Fruit fly (Drosophila melanogaster) whole organism, embryonic: ENCODE measurements around the gene AsnRS.
A peak's percentile ranks its signal among the peaks of the same experiment; 100 is the strongest.

ENCODE experiments used
- Awh ChIP-seq: fragments of 200-800 bp; sonication (Bioruptor generic); IDR thresholded peaks from 2 replicates; pipeline ENCODE4, ENCODE4 v1.3.6; 2022; ENCODE audit warnings: missing biosample characterization, missing genetic modification characterization
- B-H2 ChIP-seq: fragments of 200-800 bp; sonication (Bioruptor generic); optimal IDR thresholded peaks from 2 replicates; lab custom pipeline; 2018; ENCODE audit warnings: missing biosample characterization, mild to moderate bottlenecking, missing genetic modification characterization
- Blimp-1 ChIP-seq: fragments of 200-800 bp; sonication (Bioruptor generic); optimal IDR thresholded peaks from 3 replicates; lab custom pipeline; 2018; ENCODE audit warnings: missing biosample characterization, missing genetic modification characterization, mild to moderate bottlenecking, moderate library complexity, missing genetic modification reagents
- BtbVII ChIP-seq: fragments of 200-800 bp; sonication (Bioruptor generic); optimal IDR thresholded peaks from 3 replicates; lab custom pipeline; 2017; ENCODE audit warnings: missing biosample characterization, mild to moderate bottlenecking, missing genetic modification characterization
- CG1024 ChIP-seq: fragments of 200-800 bp; sonication (Bioruptor generic); IDR thresholded peaks from 2 replicates; pipeline ENCODE4 v1.3.6; 2022; ENCODE audit warnings: missing biosample characterization, missing genetic modification characterization
- CG10267 ChIP-seq: fragments of 200-800 bp; sonication (Bioruptor generic); optimal IDR thresholded peaks from 2 replicates; lab custom pipeline; 2018; ENCODE audit warnings: missing biosample characterization, mild to moderate bottlenecking, missing genetic modification characterization, moderate library complexity
- CG10979 ChIP-seq: fragments of 200-800 bp; sonication (Bioruptor generic); optimal IDR thresholded peaks from 2 replicates; lab custom pipeline; 2018; ENCODE audit warnings: missing biosample characterization, mild to moderate bottlenecking, missing genetic modification characterization, moderate library complexity
- CG11504 ChIP-seq: fragments of 200-800 bp; sonication (Bioruptor generic); optimal IDR thresholded peaks from 3 replicates; lab custom pipeline; 2019; ENCODE audit warnings: missing biosample characterization, mild to moderate bottlenecking, missing genetic modification characterization, moderate library complexity
- CG12391 ChIP-seq: fragments of 200-800 bp; sonication (Bioruptor generic); optimal IDR thresholded peaks from 3 replicates; lab custom pipeline; 2018; ENCODE audit warnings: missing biosample characterization, mild to moderate bottlenecking, missing genetic modification characterization, moderate library complexity
- CG12659 ChIP-seq: fragments of 200-800 bp; sonication (Bioruptor generic); optimal IDR thresholded peaks from 3 replicates; lab custom pipeline; 2017; ENCODE audit warnings: mild to moderate bottlenecking, missing biosample characterization, missing genetic modification reagents, missing genetic modification characterization
- CG15479 ChIP-seq: fragments of 200-800 bp; sonication (Bioruptor generic); optimal IDR thresholded peaks from 3 replicates; lab custom pipeline; 2019; ENCODE audit warnings: missing biosample characterization, mild to moderate bottlenecking, missing genetic modification characterization, moderate library complexity
- CG2678 ChIP-seq: fragments of 200-800 bp; sonication (Bioruptor generic); optimal IDR thresholded peaks from 3 replicates; lab custom pipeline; 2019; ENCODE audit warnings: missing biosample characterization, mild to moderate bottlenecking, missing genetic modification characterization, moderate library complexity
- CG6683 ChIP-seq: fragments of 200-800 bp; sonication (Bioruptor generic); optimal IDR thresholded peaks from 2 replicates; lab custom pipeline; 2017; ENCODE audit warnings: missing biosample characterization, mild to moderate bottlenecking, missing genetic modification characterization, missing genetic modification reagents
- CG7556 ChIP-seq: fragments of 200-800 bp; sonication (Bioruptor generic); optimal IDR thresholded peaks from 2 replicates; lab custom pipeline; 2017; ENCODE audit warnings: missing biosample characterization, mild to moderate bottlenecking, missing genetic modification characterization
- CG7987 ChIP-seq: fragments of 200-800 bp; sonication (Bioruptor generic); optimal IDR thresholded peaks from 2 replicates; lab custom pipeline; 2018; ENCODE audit warnings: missing biosample characterization, mild to moderate bottlenecking, missing genetic modification characterization, moderate library complexity
- CG8290 ChIP-seq, 3 experiments: fragments of 200-800 bp; sonication (Bioruptor generic); optimal IDR thresholded peaks; 2 replicates each; lab custom pipeline; 2016 to 2019; ENCODE audit warnings: missing biosample characterization in 3 of 3, missing genetic modification characterization in 3 of 3, mild to moderate bottlenecking in 2 of 3, moderate library complexity in 1 of 3
- CG8359 ChIP-seq: fragments of 200-800 bp; sonication (Bioruptor generic); optimal IDR thresholded peaks from 2 replicates; lab custom pipeline; 2017; ENCODE audit warnings: missing biosample characterization, mild to moderate bottlenecking, missing genetic modification characterization, borderline replicate concordance
- CoRest ChIP-seq: fragments of 200-800 bp; sonication (Bioruptor generic); optimal IDR thresholded peaks from 3 replicates; lab custom pipeline; 2018; ENCODE audit warnings: missing biosample characterization, mild to moderate bottlenecking, missing genetic modification characterization, moderate library complexity
- HHEX ChIP-seq: fragments of 200-800 bp; sonication (Bioruptor generic); optimal IDR thresholded peaks from 3 replicates; lab custom pipeline; 2017; ENCODE audit warnings: missing biosample characterization, mild to moderate bottlenecking, missing genetic modification characterization, missing genetic modification reagents
- HLH3B ChIP-seq: fragments of 200-800 bp; sonication (Bioruptor generic); IDR thresholded peaks from 2 replicates; pipeline ENCODE4 v1.3.6; 2022; ENCODE audit warnings: missing biosample characterization, missing genetic modification characterization
- Hr51 ChIP-seq, 2 experiments: fragments of 200-800 bp; sonication (Bioruptor generic); optimal IDR thresholded peaks; 2 replicates in 1 of 2; 3 replicates in 1 of 2; lab custom pipeline; 2016 to 2018; ENCODE audit warnings: missing biosample characterization in 2 of 2, missing genetic modification characterization in 2 of 2, mild to moderate bottlenecking in 1 of 2, moderate library complexity in 1 of 2
- Kr ChIP-seq: fragments of 200-800 bp; sonication (Bioruptor generic); optimal IDR thresholded peaks from 2 replicates; lab custom pipeline; 2017; ENCODE audit warnings: missing biosample characterization, mild to moderate bottlenecking, missing genetic modification characterization
- Meics ChIP-seq: fragments of 200-800 bp; sonication (Bioruptor generic); optimal IDR thresholded peaks from 2 replicates; lab custom pipeline; 2017; ENCODE audit warnings: missing biosample characterization, mild to moderate bottlenecking, missing genetic modification characterization
- Myb ChIP-seq: fragments of 200-800 bp; sonication (Bioruptor generic); optimal IDR thresholded peaks from 2 replicates; lab custom pipeline; 2016; ENCODE audit warnings: missing biosample characterization, missing genetic modification characterization
- PHDP ChIP-seq: fragments of 200-800 bp; sonication (Bioruptor generic); optimal IDR thresholded peaks from 3 replicates; lab custom pipeline; 2018; ENCODE audit warnings: missing biosample characterization, mild to moderate bottlenecking, missing genetic modification characterization, moderate library complexity
- Rx ChIP-seq: fragments of 200-800 bp; sonication (Bioruptor generic); IDR thresholded peaks from 2 replicates; pipeline ENCODE4 v1.3.6; 2022; ENCODE audit warnings: missing biosample characterization, missing genetic modification characterization
- Sox102F ChIP-seq: fragments of 200-800 bp; sonication (Bioruptor generic); optimal IDR thresholded peaks from 2 replicates; lab custom pipeline; 2018; ENCODE audit warnings: missing biosample characterization, mild to moderate bottlenecking, missing genetic modification characterization, moderate library complexity
- Vsx1 ChIP-seq: fragments of 200-800 bp; sonication (Bioruptor generic); optimal IDR thresholded peaks from 2 replicates; lab custom pipeline; 2017; ENCODE audit warnings: missing biosample characterization, mild to moderate bottlenecking, missing genetic modification characterization, missing genetic modification reagents
- bsh ChIP-seq, 2 experiments: fragments of 200-800 bp; sonication (Bioruptor generic); optimal IDR thresholded peaks; 2 replicates each; lab custom pipeline; 2017 to 2018; ENCODE audit warnings: mild to moderate bottlenecking in 2 of 2, missing biosample characterization in 2 of 2, missing genetic modification characterization in 2 of 2, moderate library complexity in 1 of 2
- btn ChIP-seq: fragments of 200-800 bp; sonication (Bioruptor generic); optimal IDR thresholded peaks from 2 replicates; lab custom pipeline; 2016; ENCODE audit warnings: missing biosample characterization, missing genetic modification characterization
- cato ChIP-seq: fragments of 200-800 bp; sonication (Bioruptor generic); optimal IDR thresholded peaks from 2 replicates; lab custom pipeline; 2016; ENCODE audit warnings: missing biosample characterization, missing genetic modification characterization, borderline replicate concordance
- chinmo ChIP-seq: fragments of 200-800 bp; sonication (Bioruptor generic); IDR thresholded peaks from 4 replicates; pipeline ENCODE4 v1.3.6; 2022; ENCODE audit warnings: missing biosample characterization, missing genetic modification characterization; ENCODE audit not compliant: partially characterized antibody
- croc ChIP-seq: fragments of 200-800 bp; sonication (Bioruptor generic); conservative IDR thresholded peaks from 3 replicates; pipeline ENCODE4 v1.3.6; 2022; ENCODE audit warnings: missing biosample characterization, missing genetic modification characterization
- dpn ChIP-seq, 2 experiments: fragments of 200-800 bp; sonication (Bioruptor generic); optimal IDR thresholded peaks; 3 replicates each; lab custom pipeline; 2016; ENCODE audit warnings: missing biosample characterization in 2 of 2, missing genetic modification characterization in 2 of 2
- gem ChIP-seq: fragments of 200-800 bp; sonication (Bioruptor generic); optimal IDR thresholded peaks from 2 replicates; lab custom pipeline; 2019; ENCODE audit warnings: missing biosample characterization, mild to moderate bottlenecking, missing genetic modification characterization, moderate library complexity
- gt ChIP-seq: fragments of 200-800 bp; sonication (Bioruptor generic); IDR thresholded peaks from 2 replicates; pipeline ENCODE4 v1.3.6; 2022; ENCODE audit warnings: missing biosample characterization, missing genetic modification characterization
- hb ChIP-seq: fragments of 200-800 bp; sonication (Bioruptor generic); IDR thresholded peaks from 3 replicates; pipeline ENCODE4 v1.3.6; 2022; ENCODE audit warnings: missing biosample characterization, missing genetic modification characterization; ENCODE audit not compliant: partially characterized antibody
- ken ChIP-seq: fragments of 200-800 bp; sonication (Bioruptor generic); IDR thresholded peaks from 3 replicates; pipeline ENCODE4 v1.3.6; 2022; ENCODE audit warnings: missing biosample characterization, missing genetic modification characterization
- lmd ChIP-seq: fragments of 200-800 bp; sonication (Bioruptor generic); IDR thresholded peaks from 2 replicates; pipeline ENCODE4 v1.3.6; 2022; ENCODE audit warnings: missing biosample characterization, missing genetic modification characterization
- lov ChIP-seq, 2 experiments: fragments of 200-800 bp in 1 of 2; fragments of >200 bp in 1 of 2; sonication (Bioruptor generic) in 1 of 2; IDR thresholded peaks in 1 of 2; optimal IDR thresholded peaks in 1 of 2; 2 replicates in 1 of 2; 3 replicates in 1 of 2; pipeline versions ENCODE4 v1.3.6 to Lab custom; 2017 to 2022; ENCODE audit warnings: missing biosample characterization in 1 of 2, missing genetic modification characterization in 1 of 2
- nmo ChIP-seq: fragments of 200-800 bp; sonication (Bioruptor generic); optimal IDR thresholded peaks from 2 replicates; lab custom pipeline; 2018; ENCODE audit warnings: missing biosample characterization, mild to moderate bottlenecking, missing genetic modification characterization, moderate library complexity
- nom ChIP-seq: fragments of 200-800 bp; sonication (Bioruptor generic); optimal IDR thresholded peaks from 2 replicates; lab custom pipeline; 2017; ENCODE audit warnings: missing biosample characterization, missing genetic modification characterization, mild to moderate bottlenecking, moderate library complexity, missing genetic modification reagents
- odd ChIP-seq: fragments of 200-800 bp; sonication (Bioruptor generic); optimal IDR thresholded peaks from 2 replicates; lab custom pipeline; 2017; ENCODE audit warnings: missing biosample characterization, mild to moderate bottlenecking, missing genetic modification characterization
- org-1 ChIP-seq: fragments of 200-800 bp; sonication (Bioruptor generic); optimal IDR thresholded peaks from 2 replicates; lab custom pipeline; 2017; ENCODE audit warnings: missing biosample characterization, missing genetic modification characterization
- rib ChIP-seq: fragments of 200-800 bp; sonication (Bioruptor generic); IDR thresholded peaks from 2 replicates; pipeline ENCODE4 v1.3.6; 2022; ENCODE audit warnings: missing biosample characterization, missing genetic modification characterization
- sob ChIP-seq: fragments of 200-800 bp; sonication (Bioruptor generic); IDR thresholded peaks from 2 replicates; pipeline ENCODE4 v1.3.6; 2022; ENCODE audit warnings: missing biosample characterization, missing genetic modification characterization

Gene AsnRS

dm6 chr2L:19138361-19139041, 6.7 kb upstream of the AsnRS start (continued):
- TF ChIP-seq lov (optimal IDR thresholded peaks at IDR 0.05; lab: Kevin White, UChicago) (no peak), lov (GFP tag; IDR thresholded peaks at IDR 0.05; lab: Robert Waterston, UW) (peak; percentile 32; the same call in 1 of the 3 replicates), btn (GFP tag; lab: Kevin White, UChicago) (no peak), CG10267 (tag; lab: Kevin White, UChicago) (peak; percentile 3), BtbVII (peak; percentile 17), rib (GFP tag; lab: Robert Waterston, UW) (peak; percentile 64; the same call in 1 of the 2 replicates), B-H2 (GFP tag; lab: Kevin White, UChicago) (no peak), nom (peak; percentile 4), Myb (GFP tag; lab: Kevin White, UChicago) (no peak), CG1024 (GFP tag; lab: Robert Waterston, UW) (no peak), chinmo (GFP tag; lab: Robert Waterston, UW) (0 out of 4 replicates have a peak, but pooled peaks have one; percentile 38), CG10979 (peak; percentile 43), CoRest (peak; percentile 29), lmd (GFP tag; lab: Robert Waterston, UW) (peak; percentile 13; the same call in 1 of the 2 replicates), Awh (no peak), CG8359 (GFP tag; lab: Kevin White, UChicago) (peak; percentile 11), gem (tag; lab: Kevin White, UChicago) (peak; percentile 53), odd (peak; percentile 10), Hr51 (GFP tag; optimal IDR thresholded peaks at IDR 0.05; lab: Kevin White, UChicago) (peak in 1 of 2 experiments; percentile 23), Rx (GFP tag; lab: Robert Waterston, UW) (no peak), cato (GFP tag; lab: Kevin White, UChicago) (no peak), CG11504 (tag; lab: Kevin White, UChicago) (peak; percentile 62), Meics (GFP tag; lab: Kevin White, UChicago) (peak; percentile 11), CG8290 (GFP tag; optimal IDR thresholded peaks at IDR 0.05; lab: Kevin White, UChicago) (no peak), CG8290 (tag; optimal IDR thresholded peaks at IDR 0.05; lab: Kevin White, UChicago) (peak in 1 of 2 experiments; percentile 9), PHDP (tag; lab: Kevin White, UChicago) (peak; percentile 2), CG7987 (GFP tag; lab: Kevin White, UChicago) (no peak), Vsx1 (GFP tag; lab: Kevin White, UChicago) (peak; percentile 19), Kr (GFP tag; lab: Kevin White, UChicago) (peak; percentile 58), sob (GFP tag; lab: Robert Waterston, UW) (peak; percentile 23; the same call in 1 of the 2 replicates), CG6683 (GFP tag; lab: Kevin White, UChicago) (no peak), hb (no peak), org-1 (GFP tag; lab: Kevin White, UChicago) (peak; percentile 21), HHEX (GFP tag; lab: Kevin White, UChicago) (peak; percentile 22), bsh (GFP tag; optimal IDR thresholded peaks at IDR 0.05; lab: Kevin White, UChicago) (peak in 1 of 2 experiments; percentile 28), CG15479 (no peak), CG7556 (GFP tag; lab: Kevin White, UChicago) (peak; percentile 62), CG12659 (peak; percentile 9), ken (no peak), CG2678 (tag; lab: Kevin White, UChicago) (peak; percentile 62), Sox102F (GFP tag; lab: Kevin White, UChicago) (peak; percentile 37), gt (no peak), dpn (GFP tag; optimal IDR thresholded peaks at IDR 0.05; lab: Kevin White, UChicago) (peak in 1 of 2 experiments; percentile 21), croc (GFP tag; lab: Robert Waterston, UW) (no peak), nmo (GFP tag; lab: Kevin White, UChicago) (peak; percentile 9), CG12391 (tag; lab: Kevin White, UChicago) (peak; percentile 20), Blimp-1 (GFP tag; lab: Kevin White, UChicago) (peak; percentile 15), HLH3B (GFP tag; lab: Robert Waterston, UW) (no peak)
